Fruit fly (Drosophila melanogaster) whole organism, prepupa: Measurements from ENCODE around the gene CG42322.

Experiments
- Blimp-1 ChIP-seq: fragments of 200-800 bp; sonication (Bioruptor generic); optimal IDR thresholded peaks from 3 replicates; lab custom pipeline; 2017; ENCODE audit warnings: missing biosample characterization, missing genetic modification characterization, mild to moderate bottlenecking, moderate library complexity, missing genetic modification reagents
- CG10669 ChIP-seq: fragments of 200-800 bp; sonication (Bioruptor generic); optimal IDR thresholded peaks from 3 replicates; lab custom pipeline; 2018; ENCODE audit warnings: missing biosample characterization, mild to moderate bottlenecking, missing genetic modification characterization, moderate library complexity
- CG11294 ChIP-seq: fragments of 200-800 bp; sonication (Bioruptor generic); IDR thresholded peaks from 2 replicates; pipeline ENCODE4 v1.3.6; 2022; ENCODE audit warnings: missing biosample characterization, missing genetic modification characterization
- CG32006 ChIP-seq: fragments of 200-800 bp; sonication (Bioruptor generic); optimal IDR thresholded peaks from 3 replicates; lab custom pipeline; 2017; ENCODE audit warnings: missing biosample characterization, mild to moderate bottlenecking, missing genetic modification characterization
- CG4318 ChIP-seq: fragments of 200-800 bp; sonication (Bioruptor generic); optimal IDR thresholded peaks from 3 replicates; lab custom pipeline; 2017; ENCODE audit warnings: missing biosample characterization, mild to moderate bottlenecking, missing genetic modification characterization
- CG6808 ChIP-seq: fragments of 200-800 bp; sonication (Bioruptor generic); optimal IDR thresholded peaks from 3 replicates; lab custom pipeline; 2017; ENCODE audit warnings: missing biosample characterization, missing genetic modification characterization, mild to moderate bottlenecking, moderate library complexity, missing genetic modification reagents
- CG7368 ChIP-seq: fragments of 200-800 bp; sonication (Bioruptor generic); optimal IDR thresholded peaks from 3 replicates; lab custom pipeline; 2016; ENCODE audit warnings: missing biosample characterization, missing genetic modification characterization
- Eip75B ChIP-seq: fragments of 200-800 bp; sonication (Bioruptor generic); optimal IDR thresholded peaks from 3 replicates; lab custom pipeline; 2016; ENCODE audit warnings: missing biosample characterization, missing genetic modification characterization
- Hr38 ChIP-seq: sonication (Bioruptor generic); optimal IDR thresholded peaks from 2 replicates; lab custom pipeline; 2016; ENCODE audit warnings: missing biosample characterization, missing genetic modification characterization
- Hr39 ChIP-seq: fragments of 200-800 bp; sonication (Bioruptor generic); optimal IDR thresholded peaks from 2 replicates; lab custom pipeline; 2016; ENCODE audit warnings: missing biosample characterization, missing genetic modification characterization
- Smox ChIP-seq: fragments of 200-800 bp; sonication (Bioruptor generic); optimal IDR thresholded peaks from 3 replicates; lab custom pipeline; 2016; ENCODE audit warnings: missing biosample characterization, missing genetic modification characterization
- acj6 ChIP-seq: fragments of 200-800 bp; sonication (Bioruptor generic); optimal IDR thresholded peaks from 3 replicates; lab custom pipeline; 2016; ENCODE audit warnings: missing biosample characterization, missing genetic modification characterization
- salr ChIP-seq, 2 experiments: fragments of 200-800 bp; sonication (Bioruptor generic); optimal IDR thresholded peaks; 3 replicates each; lab custom pipeline; 2016 to 2018; ENCODE audit warnings: missing biosample characterization in 2 of 2, missing genetic modification characterization in 2 of 2, mild to moderate bottlenecking in 1 of 2
- ss ChIP-seq, 2 experiments: fragments of 200-800 bp; sonication (Bioruptor generic); optimal IDR thresholded peaks; 2 replicates in 1 of 2; 3 replicates in 1 of 2; lab custom pipeline; 2017 to 2018; ENCODE audit warnings: mild to moderate bottlenecking in 2 of 2, missing biosample characterization in 2 of 2, missing genetic modification characterization in 2 of 2, moderate library complexity in 1 of 2

DNA sequence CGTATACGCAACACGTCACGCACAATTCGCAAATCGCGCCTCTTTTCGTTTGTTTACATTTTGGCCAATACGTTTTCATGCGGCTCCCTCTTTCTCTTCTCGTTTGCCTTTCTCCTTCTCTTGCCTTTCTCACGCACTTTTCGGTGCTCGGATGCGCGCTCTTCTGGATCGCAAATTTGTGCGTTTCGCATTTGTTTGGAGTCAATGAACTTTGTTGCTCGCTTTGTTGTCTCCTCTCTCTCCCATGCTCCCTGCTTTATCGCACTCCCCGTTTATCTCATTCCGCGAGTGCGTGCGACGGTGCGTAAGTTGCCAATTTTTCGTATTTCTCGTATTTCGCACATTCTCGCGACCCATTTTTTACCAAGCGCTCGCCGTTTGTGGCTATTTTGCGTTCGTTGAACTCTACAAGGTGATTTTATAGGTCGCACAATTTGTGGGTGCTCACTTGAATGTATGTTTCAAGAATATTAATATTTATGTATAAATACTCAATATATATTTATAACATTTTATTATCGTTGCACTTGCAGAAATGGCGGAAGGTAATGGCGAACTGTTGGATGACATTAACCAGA lies 51.4 kb downstream of the CG42322 start:
- no peak for TF ChIP-seq CG4318 (GFP tag; lab: Kevin White, UChicago)
- no peak for TF ChIP-seq acj6 (GFP tag; lab: Kevin White, UChicago)
- no peak for TF ChIP-seq CG11294 (GFP tag; lab: Robert Waterston, UW)
- no peak for TF ChIP-seq Hr39 (GFP tag; lab: Kevin White, UChicago)
- no peak for TF ChIP-seq Eip75B (GFP tag; lab: Kevin White, UChicago)
- TF ChIP-seq ss (GFP tag; optimal IDR thresholded peaks at IDR 0.05; lab: Kevin White, UChicago) = no peak
- no peak for TF ChIP-seq CG10669 (GFP tag; lab: Kevin White, UChicago)
- no peak for TF ChIP-seq CG32006 (GFP tag; lab: Kevin White, UChicago)
- no peak for TF ChIP-seq Blimp-1 (GFP tag; lab: Kevin White, UChicago)
- TF ChIP-seq Smox (GFP tag; lab: Kevin White, UChicago) = no peak
- TF ChIP-seq Hr38 = no peak
- TF ChIP-seq CG7368 (GFP tag; lab: Kevin White, UChicago) = no peak
- no peak for TF ChIP-seq salr (GFP tag; optimal IDR thresholded peaks at IDR 0.05; lab: Kevin White, UChicago)
- no peak for TF ChIP-seq CG6808
